Worm (Caenorhabditis elegans): ENCODE results near the gene dbn-1.
A peak's percentile ranks its signal among the peaks of the same experiment; 100 is the strongest.

dbn-1 gene

ce11 chrIII:13729760-13730159 lies 32.1 kb downstream of the dbn-1 start:
- TF ChIP-seq pes-1 (GFP tag; IDR thresholded peaks at IDR 0.05) (no peak), B0310.2 (tag; optimal IDR thresholded peaks at IDR 0.05) (no peak), hmg-4 (GFP tag; optimal IDR thresholded peaks at IDR 0.05) (no peak), hmbx-1 (tag; optimal IDR thresholded peaks at IDR 0.05) (no peak), tbx-11 (GFP tag; IDR thresholded peaks at IDR 0.05) (no peak), tra-4 (tag; optimal IDR thresholded peaks at IDR 0.05) (no peak), hnd-1 (tag; optimal IDR thresholded peaks at IDR 0.05) (no peak), ets-7 (tag; optimal IDR thresholded peaks at IDR 0.05) (no peak), ama-1 (optimal IDR thresholded peaks at IDR 0.05) (no peak), scrt-1 (GFP tag; IDR thresholded peaks at IDR 0.05) (no peak), sea-1 (GFP tag; conservative IDR thresholded peaks at IDR 0.05) (no peak), flt-1 (GFP tag; IDR thresholded peaks at IDR 0.05) (no peak), aly-1 (tag; optimal IDR thresholded peaks at IDR 0.05) (no peak), ceh-36 (tag; optimal IDR thresholded peaks at IDR 0.05) (no peak), F13C5.2 (tag; optimal IDR thresholded peaks at IDR 0.05) (no peak), ceh-13 (GFP tag; optimal IDR thresholded peaks at IDR 0.05) (no peak), tbx-37 (GFP tag; conservative IDR thresholded peaks at IDR 0.05) (no peak)

ce11 chrIII:13724018-13724892 lies 37.6 kb downstream of the dbn-1 start:
- TF ChIP-seq ama-1 (optimal IDR thresholded peaks at IDR 0.05) (peak; percentile 9), tra-4 (tag; optimal IDR thresholded peaks at IDR 0.05) (no peak)

- TF ChIP-seq ceh-13 (GFP tag; optimal IDR thresholded peaks at IDR 0.05) = no peak
- peak; percentile 31 for TF ChIP-seq ama-1 (optimal IDR thresholded peaks at IDR 0.05)
- TF ChIP-seq sea-1 (GFP tag; conservative IDR thresholded peaks at IDR 0.05) = no peak
- TF ChIP-seq hmg-4 (GFP tag; optimal IDR thresholded peaks at IDR 0.05) = no peak
- no peak for TF ChIP-seq tbx-11 (GFP tag; IDR thresholded peaks at IDR 0.05)
- TF ChIP-seq ceh-36 (tag; optimal IDR thresholded peaks at IDR 0.05) = no peak
- TF ChIP-seq B0310.2 (tag; optimal IDR thresholded peaks at IDR 0.05) = no peak
- no peak for TF ChIP-seq hmbx-1 (tag; optimal IDR thresholded peaks at IDR 0.05)
Measured at ce11 chrIII:13722387-13723122, 39.3 kb downstream of the dbn-1 start.

ce11 chrIII:13721944-13722343 lies 39.9 kb downstream of the dbn-1 start:
- no peak for TF ChIP-seq B0310.2 (tag; optimal IDR thresholded peaks at IDR 0.05)
- no peak for TF ChIP-seq ceh-13 (GFP tag; optimal IDR thresholded peaks at IDR 0.05)

ce11 chrIII:13721066-13721465 lies 40.8 kb downstream of the dbn-1 start:
- TF ChIP-seq tbx-37 (GFP tag; conservative IDR thresholded peaks at IDR 0.05) (no peak), pes-1 (GFP tag; IDR thresholded peaks at IDR 0.05) (0 out of 2 replicates have a peak, but pooled peaks have one; percentile 26), ets-7 (tag; optimal IDR thresholded peaks at IDR 0.05) (no peak), sea-1 (GFP tag; conservative IDR thresholded peaks at IDR 0.05) (peak; percentile 66; the same call in 1 of the 2 replicates), hmg-4 (GFP tag; optimal IDR thresholded peaks at IDR 0.05) (peak; percentile 88), scrt-1 (GFP tag; IDR thresholded peaks at IDR 0.05) (no peak), ceh-36 (tag; optimal IDR thresholded peaks at IDR 0.05) (peak; percentile 29), ceh-13 (GFP tag; optimal IDR thresholded peaks at IDR 0.05) (no peak), tra-4 (tag; optimal IDR thresholded peaks at IDR 0.05) (peak; percentile 11), tbx-11 (GFP tag; IDR thresholded peaks at IDR 0.05) (peak; percentile 37; the same call in 1 of the 2 replicates), ama-1 (optimal IDR thresholded peaks at IDR 0.05) (no peak), F13C5.2 (tag; optimal IDR thresholded peaks at IDR 0.05) (peak; percentile 25), hnd-1 (tag; optimal IDR thresholded peaks at IDR 0.05) (no peak), B0310.2 (tag; optimal IDR thresholded peaks at IDR 0.05) (peak; percentile 48), hmbx-1 (tag; optimal IDR thresholded peaks at IDR 0.05) (no peak), aly-1 (tag; optimal IDR thresholded peaks at IDR 0.05) (peak; percentile 46), flt-1 (GFP tag; IDR thresholded peaks at IDR 0.05) (peak; percentile 35)

- TF ChIP-seq pes-1 (GFP tag; IDR thresholded peaks at IDR 0.05) (peak; percentile 10; the same call in 1 of the 2 replicates), aly-1 (tag; optimal IDR thresholded peaks at IDR 0.05) (peak; percentile 63), tra-4 (tag; optimal IDR thresholded peaks at IDR 0.05) (no peak), tbx-37 (GFP tag; conservative IDR thresholded peaks at IDR 0.05) (no peak), hmg-4 (GFP tag; optimal IDR thresholded peaks at IDR 0.05) (peak; percentile 81), ceh-36 (tag; optimal IDR thresholded peaks at IDR 0.05) (no peak), ets-7 (tag; optimal IDR thresholded peaks at IDR 0.05) (no peak), sea-1 (GFP tag; conservative IDR thresholded peaks at IDR 0.05) (no peak), F13C5.2 (tag; optimal IDR thresholded peaks at IDR 0.05) (no peak), ceh-13 (GFP tag; optimal IDR thresholded peaks at IDR 0.05) (no peak), flt-1 (GFP tag; IDR thresholded peaks at IDR 0.05) (no peak), ama-1 (optimal IDR thresholded peaks at IDR 0.05) (no peak), scrt-1 (GFP tag; IDR thresholded peaks at IDR 0.05) (no peak), hmbx-1 (tag; optimal IDR thresholded peaks at IDR 0.05) (no peak), B0310.2 (tag; optimal IDR thresholded peaks at IDR 0.05) (no peak), tbx-11 (GFP tag; IDR thresholded peaks at IDR 0.05) (no peak), hnd-1 (tag; optimal IDR thresholded peaks at IDR 0.05) (no peak)
Measured at ce11 chrIII:13720190-13720741, 41.6 kb downstream of the dbn-1 start.

ce11 chrIII:13719247-13719758 lies 42.6 kb downstream of the dbn-1 start:
- no peak for TF ChIP-seq ceh-13 (GFP tag; optimal IDR thresholded peaks at IDR 0.05)
- TF ChIP-seq ama-1 (optimal IDR thresholded peaks at IDR 0.05) = no peak
- TF ChIP-seq tbx-11 (GFP tag; IDR thresholded peaks at IDR 0.05) = no peak
- TF ChIP-seq pes-1 (GFP tag; IDR thresholded peaks at IDR 0.05) = no peak
- no peak for TF ChIP-seq B0310.2 (tag; optimal IDR thresholded peaks at IDR 0.05)

All from whole organism, early embryonic.